Worm (Caenorhabditis elegans) whole organism, L4 larva: ENCODE data around the gene mca-1.

Experiments
- D1046.2 ChIP-seq: fragments of 200-800 bp; sonication (Bioruptor generic); IDR thresholded peaks from 2 replicates; pipeline ENCODE4 v1.3.6; 2022; ENCODE audit warnings: missing genetic modification characterization, missing compliant biosample characterization
- F26F4.8 ChIP-seq: fragments of 200-800 bp; sonication (Bioruptor generic); conservative IDR thresholded peaks from 2 replicates; pipeline ENCODE4 v1.3.6; 2022; ENCODE audit warnings: missing genetic modification characterization, missing compliant biosample characterization
- lsy-2 ChIP-seq, 2 experiments: fragments of 150-350 bp in 1 of 2; sonication (generic microtip) in 1 of 2; optimal IDR thresholded peaks; 2 replicates each; lab custom pipeline; 2014 to 2017; ENCODE audit warnings: missing biosample characterization in 2 of 2, missing genetic modification characterization in 2 of 2
- nhr-11 ChIP-seq: fragments of 150-350 bp; optimal IDR thresholded peaks from 2 replicates; lab custom pipeline; 2014; ENCODE audit warnings: missing biosample characterization, missing genetic modification characterization
- nhr-25 ChIP-seq: sonication (generic microtip); optimal IDR thresholded peaks from 2 replicates; lab custom pipeline; 2017; ENCODE audit warnings: missing genetic modification characterization, mild to moderate bottlenecking, missing compliant biosample characterization, antibody characterized with exemption, moderate library complexity, borderline replicate concordance; ENCODE audit not compliant: insufficient read depth
- pha-4 ChIP-seq, 2 experiments: fragments of 150-350 bp in 1 of 2; fragments of 200-800 bp in 1 of 2; sonication (Bioruptor generic) in 1 of 2; IDR thresholded peaks in 1 of 2; optimal IDR thresholded peaks in 1 of 2; 2 replicates each; pipeline versions ENCODE4 v1.3.6 to Lab custom; 2014 to 2022; ENCODE audit warnings: missing genetic modification characterization in 2 of 2, missing genetic modification reagents in 2 of 2, missing biosample characterization in 1 of 2, missing compliant biosample characterization in 1 of 2
- snpc-4 ChIP-seq: fragments of 150-350 bp; optimal IDR thresholded peaks from 2 replicates; lab custom pipeline; 2014; ENCODE audit warnings: missing biosample characterization, missing genetic modification characterization
- zip-11 ChIP-seq: fragments of 200-800 bp; sonication (Bioruptor generic); IDR thresholded peaks from 2 replicates; pipeline ENCODE4 v1.3.6; 2022; ENCODE audit warnings: missing genetic modification characterization, missing compliant biosample characterization
- ztf-7 ChIP-seq: fragments of 150-350 bp; optimal IDR thresholded peaks from 2 replicates; lab custom pipeline; 2014; ENCODE audit warnings: missing biosample characterization, missing genetic modification characterization

ce11 chrIV:9617358-9617757 lies 17.4 kb downstream of the mca-1 start:
- no peak for TF ChIP-seq nhr-25
- TF ChIP-seq zip-11 (GFP tag; lab: Robert Waterston, UW): no peak
- TF ChIP-seq D1046.2: no peak
- no peak for TF ChIP-seq lsy-2 (tag; optimal IDR thresholded peaks at IDR 0.05; lab: Kevin White, UChicago)
- no peak for TF ChIP-seq snpc-4 (tag; lab: Kevin White, UChicago)
- no peak for TF ChIP-seq pha-4 (GFP tag; IDR thresholded peaks at IDR 0.05; lab: Robert Waterston, UW)
- no peak for TF ChIP-seq pha-4 (tag; optimal IDR thresholded peaks at IDR 0.05; lab: Kevin White, UChicago)
- no peak for TF ChIP-seq ztf-7 (tag; lab: Kevin White, UChicago)
- TF ChIP-seq nhr-11 (tag; lab: Kevin White, UChicago): no peak
- no peak for TF ChIP-seq F26F4.8 (GFP tag; lab: Robert Waterston, UW)
